Worm (Caenorhabditis elegans) whole organism, L4 larva: ENCODE measurements around the gene lsm-3.
A peak's percentile ranks its signal among the peaks of the same experiment; 100 is the strongest.
"Not testable (repeated sequence)": the region's sequence is repeated elsewhere in the genome, so short reads cannot be mapped to it uniquely, and the experiment has no call there.

Source experiments
- D1046.2 ChIP-seq: fragments of 200-800 bp; sonication (Bioruptor generic); IDR thresholded peaks from 2 replicates; pipeline ENCODE4 v1.3.6; 2022; ENCODE audit warnings: missing genetic modification characterization, missing compliant biosample characterization
- F44E2.7 ChIP-seq: fragments of 200-800 bp; sonication (Bioruptor generic); IDR thresholded peaks from 2 replicates; pipeline ENCODE4 v2.1.2; 2022; ENCODE audit warnings: missing genetic modification characterization, missing compliant biosample characterization
- T20F7.1 ChIP-seq: fragments of 200-800 bp; sonication (Bioruptor generic); optimal IDR thresholded peaks from 2 replicates; lab custom pipeline; 2018; ENCODE audit warnings: mild to moderate bottlenecking, missing genetic modification characterization, missing compliant biosample characterization
- T26A8.4 ChIP-seq: fragments of 200-800 bp; sonication (Bioruptor generic); IDR thresholded peaks from 2 replicates; pipeline ENCODE4 v1.3.6; 2022; ENCODE audit warnings: missing genetic modification characterization, missing compliant biosample characterization
- Y48G9A.11 ChIP-seq: fragments of 200-800 bp; sonication (Bioruptor generic); IDR thresholded peaks from 2 replicates; pipeline ENCODE4 v1.3.6; 2022; ENCODE audit warnings: missing genetic modification reagents, missing genetic modification characterization, missing compliant biosample characterization
- Y5F2A.4 ChIP-seq: fragments of 200-800 bp; sonication (Bioruptor generic); optimal IDR thresholded peaks from 2 replicates; lab custom pipeline; 2018; ENCODE audit warnings: mild to moderate bottlenecking, missing genetic modification characterization, missing compliant biosample characterization
- Y75B8A.6 ChIP-seq: fragments of 200-800 bp; sonication (Bioruptor generic); IDR thresholded peaks from 2 replicates; pipeline ENCODE4 v1.3.6; 2022; ENCODE audit warnings: missing genetic modification reagents, missing genetic modification characterization, missing compliant biosample characterization
- aha-1 ChIP-seq: fragments of 150-350 bp; peaks from one replicate; lab custom pipeline; 2014; ENCODE audit warnings: missing biosample characterization, missing genetic modification characterization
- ama-1 ChIP-seq: fragments of 150-350 bp; optimal IDR thresholded peaks from 2 replicates; lab custom pipeline; 2014; ENCODE audit warnings: inconsistent platforms, mixed read lengths
- arid-1 ChIP-seq: fragments of 200-800 bp; sonication (Bioruptor generic); conservative IDR thresholded peaks from 2 replicates; pipeline ENCODE4 v1.3.6; 2022; ENCODE audit warnings: missing genetic modification reagents, missing genetic modification characterization, missing compliant biosample characterization
- ceh-62 ChIP-seq: sonication (generic microtip); optimal IDR thresholded peaks from 2 replicates; lab custom pipeline; 2017; ENCODE audit warnings: missing biosample characterization, missing genetic modification characterization
- ctbp-1 ChIP-seq: fragments of 200-800 bp; sonication (Bioruptor generic); IDR thresholded peaks from 2 replicates; pipeline ENCODE4 v1.3.6; 2022; ENCODE audit warnings: missing genetic modification reagents, missing genetic modification characterization, missing compliant biosample characterization
- daf-16 ChIP-seq, 3 experiments: sonication (generic microtip); optimal IDR thresholded peaks; 2 replicates each; lab custom pipeline; 2016 to 2017; ENCODE audit warnings: missing genetic modification characterization in 3 of 3, missing genetic modification reagents in 3 of 3, mild to moderate bottlenecking in 2 of 3, missing compliant biosample characterization in 2 of 3, missing biosample characterization in 1 of 3, moderate library complexity in 1 of 3
- dmd-6 ChIP-seq: fragments of 200-800 bp; sonication (Bioruptor generic); IDR thresholded peaks from 2 replicates; pipeline ENCODE4 v1.3.6; 2022; ENCODE audit warnings: missing genetic modification reagents, missing genetic modification characterization, missing compliant biosample characterization
- dpl-1 ChIP-seq: fragments of 150-350 bp; optimal IDR thresholded peaks from 2 replicates; lab custom pipeline; 2014; ENCODE audit warnings: missing biosample characterization, missing genetic modification reagents, missing genetic modification characterization
- dve-1 ChIP-seq: sonication (generic microtip); optimal IDR thresholded peaks from 2 replicates; lab custom pipeline; 2017; ENCODE audit warnings: antibody characterized with exemption, mild to moderate bottlenecking, missing genetic modification characterization, missing compliant biosample characterization; ENCODE audit not compliant: insufficient read depth
- egl-43 ChIP-seq: fragments of 200-800 bp; sonication (Bioruptor generic); IDR thresholded peaks from 2 replicates; pipeline ENCODE4 v1.3.6; 2022; ENCODE audit warnings: missing genetic modification reagents, missing genetic modification characterization, missing compliant biosample characterization
- hif-1 ChIP-seq, 2 experiments: sonication (generic microtip); optimal IDR thresholded peaks; 2 replicates each; lab custom pipeline; 2016 to 2017; ENCODE audit warnings: missing compliant biosample characterization in 2 of 2, missing genetic modification characterization in 2 of 2, missing genetic modification reagents in 2 of 2, missing genotype in 2 of 2, mild to moderate bottlenecking in 1 of 2
- hlh-11 ChIP-seq: fragments of 200-800 bp; sonication (Bioruptor generic); optimal IDR thresholded peaks from 2 replicates; lab custom pipeline; 2018; ENCODE audit warnings: mild to moderate bottlenecking, missing genetic modification characterization, missing compliant biosample characterization
- hmg-1.1 ChIP-seq: fragments of 200-800 bp; sonication (Bioruptor generic); IDR thresholded peaks from 2 replicates; pipeline ENCODE4 v1.3.6; 2022; ENCODE audit warnings: missing genetic modification reagents, missing genetic modification characterization, missing compliant biosample characterization
- jun-1 ChIP-seq: fragments of 150-350 bp; optimal IDR thresholded peaks from 2 replicates; lab custom pipeline; 2014; ENCODE audit warnings: missing biosample characterization, missing genetic modification reagents, missing genetic modification characterization
- lim-7 ChIP-seq: fragments of 200-800 bp; sonication (Bioruptor generic); IDR thresholded peaks from 2 replicates; pipeline ENCODE4 v1.3.6; 2022; ENCODE audit warnings: missing genetic modification characterization, missing compliant biosample characterization
- lin-1 ChIP-seq: fragments of 200-800 bp; sonication (Bioruptor generic); IDR thresholded peaks from 2 replicates; pipeline ENCODE4 v1.3.6; 2022; ENCODE audit warnings: missing genetic modification reagents, missing genetic modification characterization, missing compliant biosample characterization
- lin-38 ChIP-seq: fragments of 200-800 bp; sonication (Bioruptor generic); IDR thresholded peaks from 2 replicates; pipeline ENCODE4 v1.3.6; 2022; ENCODE audit warnings: missing genetic modification reagents, missing genetic modification characterization, missing compliant biosample characterization
- lsy-2 ChIP-seq, 2 experiments: fragments of 150-350 bp in 1 of 2; sonication (generic microtip) in 1 of 2; optimal IDR thresholded peaks; 2 replicates each; lab custom pipeline; 2014 to 2017; ENCODE audit warnings: missing biosample characterization in 2 of 2, missing genetic modification characterization in 2 of 2
- madf-9 ChIP-seq: fragments of 200-800 bp; sonication (Bioruptor generic); conservative IDR thresholded peaks from 2 replicates; pipeline ENCODE4 v1.3.6; 2022; ENCODE audit warnings: missing genetic modification reagents, missing genetic modification characterization, missing compliant biosample characterization
- mdl-1 ChIP-seq, 2 experiments: fragments of 150-350 bp in 1 of 2; sonication (generic microtip) in 1 of 2; optimal IDR thresholded peaks; 2 replicates each; lab custom pipeline; 2014 to 2017; ENCODE audit warnings: missing biosample characterization in 2 of 2, missing genetic modification characterization in 2 of 2
- nhr-111 ChIP-seq: fragments of 200-800 bp; sonication (Bioruptor generic); optimal IDR thresholded peaks from 2 replicates; lab custom pipeline; 2018; ENCODE audit warnings: mild to moderate bottlenecking, missing genetic modification characterization, missing compliant biosample characterization
- nhr-237 ChIP-seq: sonication (generic microtip); optimal IDR thresholded peaks from 2 replicates; lab custom pipeline; 2017; ENCODE audit warnings: missing biosample characterization, missing genetic modification characterization
- nhr-42 ChIP-seq: fragments of 200-800 bp; sonication (Bioruptor generic); IDR thresholded peaks from 2 replicates; pipeline ENCODE4 v1.3.6; 2022; ENCODE audit warnings: missing genetic modification characterization, missing compliant biosample characterization
- pha-4 ChIP-seq, 2 experiments: fragments of 150-350 bp in 1 of 2; fragments of 200-800 bp in 1 of 2; sonication (Bioruptor generic) in 1 of 2; IDR thresholded peaks in 1 of 2; optimal IDR thresholded peaks in 1 of 2; 2 replicates each; pipeline versions ENCODE4 v1.3.6 to Lab custom; 2014 to 2022; ENCODE audit warnings: missing genetic modification characterization in 2 of 2, missing genetic modification reagents in 2 of 2, missing biosample characterization in 1 of 2, missing compliant biosample characterization in 1 of 2
- php-3 ChIP-seq: fragments of 200-800 bp; sonication (Bioruptor generic); IDR thresholded peaks from 2 replicates; pipeline ENCODE4 v1.3.6; 2022; ENCODE audit warnings: missing genetic modification reagents, missing genetic modification characterization, missing compliant biosample characterization
- rbr-2 ChIP-seq: sonication (generic microtip); optimal IDR thresholded peaks from 2 replicates; lab custom pipeline; 2016; ENCODE audit warnings: missing genotype, missing genetic modification characterization, missing compliant biosample characterization
- saeg-2 ChIP-seq: fragments of 200-800 bp; sonication (Bioruptor generic); IDR thresholded peaks from 2 replicates; pipeline ENCODE4 v1.3.6; 2022; ENCODE audit warnings: missing genetic modification reagents, missing genetic modification characterization, missing compliant biosample characterization
- set-16 ChIP-seq: fragments of 200-800 bp; sonication (Bioruptor generic); IDR thresholded peaks from 2 replicates; pipeline ENCODE4 v1.3.6; 2022; ENCODE audit warnings: missing genetic modification reagents, missing genetic modification characterization, missing compliant biosample characterization
- snpc-1.2 ChIP-seq: fragments of 200-800 bp; sonication (Bioruptor generic); IDR thresholded peaks from 2 replicates; pipeline ENCODE4 v1.3.6; 2022; ENCODE audit warnings: missing genetic modification reagents, missing genetic modification characterization, missing compliant biosample characterization
- tag-97 ChIP-seq: fragments of 200-800 bp; sonication (Bioruptor generic); IDR thresholded peaks from 2 replicates; pipeline ENCODE4 v1.3.6; 2022; ENCODE audit warnings: missing genetic modification characterization, missing compliant biosample characterization
- unc-130 ChIP-seq: sonication (generic microtip); optimal IDR thresholded peaks from 2 replicates; lab custom pipeline; 2016; ENCODE audit warnings: missing genetic modification reagents, missing genetic modification characterization, missing compliant biosample characterization
- vab-7 ChIP-seq: fragments of 200-800 bp; sonication (Bioruptor generic); IDR thresholded peaks from 2 replicates; pipeline ENCODE4 v1.3.6; 2022; ENCODE audit warnings: missing genetic modification reagents, missing genetic modification characterization, missing compliant biosample characterization
- zag-1 ChIP-seq: fragments of 150-350 bp; optimal IDR thresholded peaks from 2 replicates; lab custom pipeline; 2014; ENCODE audit warnings: missing biosample characterization, missing genetic modification characterization
- zip-11 ChIP-seq: fragments of 200-800 bp; sonication (Bioruptor generic); IDR thresholded peaks from 2 replicates; pipeline ENCODE4 v1.3.6; 2022; ENCODE audit warnings: missing genetic modification characterization, missing compliant biosample characterization

lsm-3 gene

ce11 chrIV:13415739-13416271 is 28.8 kb downstream of the lsm-3 start, which contains the start of the genes pik-1 and aptf-2:
Gene pik-1, plus strand, starts transcription at chrIV:13416041.
Gene aptf-2, minus strand, starts transcription at chrIV:13416051.
- TF ChIP-seq Y75B8A.6 (GFP tag; lab: Robert Waterston, UW): no peak
- no peak for TF ChIP-seq unc-130 (GFP tag; lab: Kevin White, UChicago)
- peak; percentile 61 for TF ChIP-seq T20F7.1
- TF ChIP-seq dmd-6: no peak
- TF ChIP-seq zip-11: no peak
- no peak for TF ChIP-seq lim-7
- peak in 1 of 2 experiments; percentile 17 for TF ChIP-seq lsy-2 (tag; optimal IDR thresholded peaks at IDR 0.05; lab: Kevin White, UChicago)
- TF ChIP-seq dpl-1 (GFP tag; lab: Kevin White, UChicago): peak; percentile 12
- no peak for TF ChIP-seq php-3 (GFP tag; lab: Robert Waterston, UW)

ce11 chrIV:13422200-13422599 is 35.2 kb downstream of the lsm-3 start, which contains the start of gene nol-9:
Gene nol-9, plus strand, starts transcription at chrIV:13422500.
- no peak for TF ChIP-seq ctbp-1 (GFP tag; lab: Robert Waterston, UW)
- TF ChIP-seq daf-16 (GFP tag; optimal IDR thresholded peaks at IDR 0.05; lab: Kevin White, UChicago): no peak
- TF ChIP-seq daf-16 (tag; optimal IDR thresholded peaks at IDR 0.05; lab: Kevin White, UChicago): no peak
- TF ChIP-seq zag-1: no peak
- TF ChIP-seq Y5F2A.4 (GFP tag; lab: Kevin White, UChicago): no peak
- TF ChIP-seq nhr-237 (tag; lab: Kevin White, UChicago): no peak
- TF ChIP-seq hmg-1.1 (GFP tag; lab: Robert Waterston, UW): no peak
- TF ChIP-seq hlh-11: no peak
- TF ChIP-seq mdl-1 (tag; optimal IDR thresholded peaks at IDR 0.05; lab: Kevin White, UChicago): no peak
- TF ChIP-seq tag-97 (GFP tag; lab: Robert Waterston, UW): no peak
- TF ChIP-seq ceh-62 (tag; lab: Kevin White, UChicago): no peak
- TF ChIP-seq ama-1 (lab: Kevin White, UChicago): no peak
- TF ChIP-seq dve-1 (tag; lab: Kevin White, UChicago): no peak
- no peak for TF ChIP-seq T26A8.4 (GFP tag; lab: Robert Waterston, UW)
- TF ChIP-seq hif-1 (tag; optimal IDR thresholded peaks at IDR 0.05; lab: Kevin White, UChicago): no peak
- no peak for TF ChIP-seq nhr-111 (GFP tag; lab: Kevin White, UChicago)
- no peak for TF ChIP-seq F44E2.7 (GFP tag; lab: Robert Waterston, UW)
- TF ChIP-seq jun-1 (tag; lab: Kevin White, UChicago): no peak
- TF ChIP-seq egl-43 (GFP tag; lab: Robert Waterston, UW): no peak

ce11 chrIV:13429240-13429639 is 42.2 kb downstream of the lsm-3 start, which contains the start of gene K09B11.4:
Gene K09B11.4, plus strand, starts transcription at chrIV:13429540.
- TF ChIP-seq aha-1 (tag; lab: Kevin White, UChicago) (no peak), T26A8.4 (GFP tag; lab: Robert Waterston, UW) (no peak), lsy-2 (tag; optimal IDR thresholded peaks at IDR 0.05; lab: Kevin White, UChicago) (no peak)
- TF ChIP-seq, all 104 proteins: peak for 0

- peak; percentile 71 for TF ChIP-seq lin-38 (GFP tag; lab: Robert Waterston, UW)
- TF ChIP-seq set-16 (GFP tag; lab: Robert Waterston, UW): peak; percentile 93
- TF ChIP-seq T26A8.4 (GFP tag; lab: Robert Waterston, UW): peak; percentile 54; the same call in 1 of the 2 replicates
- peak; percentile 25; the same call in 1 of the 2 replicates for TF ChIP-seq lin-1 (GFP tag; lab: Robert Waterston, UW)
- peak; percentile 68 for TF ChIP-seq hmg-1.1 (GFP tag; lab: Robert Waterston, UW)
- TF ChIP-seq nhr-42 (GFP tag; lab: Robert Waterston, UW): peak; percentile 68; the same call in 1 of the 2 replicates
- peak; percentile 47; the same call in 1 of the 2 replicates for TF ChIP-seq vab-7 (GFP tag; lab: Robert Waterston, UW)
- peak; percentile 56; the same call in 1 of the 2 replicates for TF ChIP-seq pha-4 (GFP tag; IDR thresholded peaks at IDR 0.05; lab: Robert Waterston, UW)
- not testable (repeated sequence) for TF ChIP-seq pha-4 (tag; optimal IDR thresholded peaks at IDR 0.05; lab: Kevin White, UChicago)
- TF ChIP-seq egl-43 (GFP tag; lab: Robert Waterston, UW): peak; percentile 87
- peak; percentile 79; the same call in 1 of the 2 replicates for TF ChIP-seq D1046.2
- peak; percentile 51; the same call in 1 of the 2 replicates for TF ChIP-seq arid-1
- peak; percentile 91 for TF ChIP-seq snpc-1.2 (GFP tag; lab: Robert Waterston, UW)
- peak; percentile 64 for TF ChIP-seq lim-7
- peak; percentile 49 for TF ChIP-seq dmd-6
- TF ChIP-seq madf-9 (GFP tag; lab: Robert Waterston, UW): peak; percentile 43; the same call in 1 of the 2 replicates
- 0 out of 2 replicates have a peak, but pooled peaks have one; percentile 9 for TF ChIP-seq Y48G9A.11
- TF ChIP-seq saeg-2 (GFP tag; lab: Robert Waterston, UW): 0 out of 2 replicates have a peak, but pooled peaks have one; percentile 51
- peak; percentile 5 for TF ChIP-seq rbr-2 (tag; lab: Kevin White, UChicago)
- TF ChIP-seq, all 104 proteins: peak for 18; not testable (repeated sequence) for 86
Observed at ce11 chrIV:13430137-13430536, 43.1 kb downstream of the lsm-3 start.
